Fruit fly (Drosophila melanogaster) whole organism, embryonic: Measurements from ENCODE around the gene Sec13.

ENCODE experiments used
- CG10274 ChIP-seq: fragments of 200-800 bp; sonication (Bioruptor generic); optimal IDR thresholded peaks from 3 replicates; lab custom pipeline; 2017; ENCODE audit warnings: missing biosample characterization, mild to moderate bottlenecking, missing genetic modification characterization
- CG10543 ChIP-seq: fragments of 200-800 bp; sonication (Bioruptor generic); optimal IDR thresholded peaks from 3 replicates; lab custom pipeline; 2017; ENCODE audit warnings: missing biosample characterization, mild to moderate bottlenecking, missing genetic modification characterization, moderate library complexity
- CG12219 ChIP-seq: fragments of 200-800 bp; sonication (Bioruptor generic); optimal IDR thresholded peaks from 3 replicates; lab custom pipeline; 2018; ENCODE audit warnings: missing biosample characterization, mild to moderate bottlenecking, missing genetic modification characterization
- CG12769 ChIP-seq: fragments of 200-800 bp; sonication (Bioruptor generic); optimal IDR thresholded peaks from 2 replicates; lab custom pipeline; 2019; ENCODE audit warnings: missing biosample characterization, mild to moderate bottlenecking, missing genetic modification characterization, moderate library complexity
- CG13424 ChIP-seq: fragments of 200-800 bp; sonication (Bioruptor generic); optimal IDR thresholded peaks from 2 replicates; lab custom pipeline; 2019; ENCODE audit warnings: missing biosample characterization, mild to moderate bottlenecking, missing genetic modification characterization, moderate library complexity
- CG18262 ChIP-seq: fragments of 200-800 bp; optimal IDR thresholded peaks from 3 replicates; lab custom pipeline; 2019; ENCODE audit warnings: missing biosample characterization, mild to moderate bottlenecking, missing genetic modification characterization, moderate library complexity
- CG18619 ChIP-seq: fragments of 200-800 bp; sonication (Bioruptor generic); optimal IDR thresholded peaks from 3 replicates; lab custom pipeline; 2017; ENCODE audit warnings: missing biosample characterization, mild to moderate bottlenecking, missing genetic modification characterization
- CG2199 ChIP-seq: fragments of 200-800 bp; sonication (Bioruptor generic); IDR thresholded peaks from 3 replicates; pipeline ENCODE4 v1.3.6; 2022; ENCODE audit warnings: missing biosample characterization, missing genetic modification characterization
- CG32532 ChIP-seq: fragments of 200-800 bp; sonication (Bioruptor generic); IDR thresholded peaks from 2 replicates; pipeline ENCODE4 v1.3.6; 2022; ENCODE audit warnings: missing biosample characterization, missing genetic modification characterization
- CG32767 ChIP-seq: fragments of 200-800 bp; sonication (Bioruptor generic); IDR thresholded peaks from 2 replicates; pipeline ENCODE4 v1.3.6; 2022; ENCODE audit warnings: missing biosample characterization, missing genetic modification characterization
- CG4360 ChIP-seq: fragments of 200-800 bp; sonication (Bioruptor generic); IDR thresholded peaks from 2 replicates; pipeline ENCODE4 v1.3.6; 2022; ENCODE audit warnings: missing biosample characterization, missing genetic modification characterization
- CG5180 ChIP-seq: fragments of 200-800 bp; sonication (Bioruptor generic); optimal IDR thresholded peaks from 3 replicates; lab custom pipeline; 2017; ENCODE audit warnings: missing biosample characterization, missing genetic modification characterization, mild to moderate bottlenecking, moderate library complexity, missing genetic modification reagents
- Dbx ChIP-seq: fragments of 200-800 bp; sonication (Bioruptor generic); IDR thresholded peaks from 3 replicates; pipeline ENCODE4 v1.3.6; 2022; ENCODE audit warnings: missing biosample characterization, missing genetic modification characterization
- Deaf1 ChIP-seq: fragments of 200-800 bp; optimal IDR thresholded peaks from 3 replicates; lab custom pipeline; 2019; ENCODE audit warnings: missing biosample characterization, mild to moderate bottlenecking, missing genetic modification characterization, moderate library complexity
- Dfd ChIP-seq, 2 experiments: fragments of >200 bp; optimal IDR thresholded peaks; 2 replicates each; lab custom pipeline; 2017; ENCODE audit warnings: missing biosample characterization in 2 of 2, missing genetic modification characterization in 2 of 2
- Dll ChIP-seq: fragments of 200-800 bp; sonication (Bioruptor generic); IDR thresholded peaks from 4 replicates; pipeline ENCODE4 v1.3.6; 2022; ENCODE audit warnings: missing biosample characterization, missing genetic modification characterization; ENCODE audit not compliant: partially characterized antibody
- Dref ChIP-seq: fragments of 200-800 bp; sonication (Bioruptor generic); IDR thresholded peaks from 2 replicates; pipeline ENCODE4 v1.3.6; 2022; ENCODE audit warnings: missing biosample characterization, missing genetic modification characterization
- Eip74EF ChIP-seq, 2 experiments: fragments of 200-800 bp in 1 of 2; fragments of >200 bp in 1 of 2; sonication (Bioruptor generic) in 1 of 2; optimal IDR thresholded peaks; 2 replicates each; lab custom pipeline; 2017 to 2019; ENCODE audit warnings: missing biosample characterization in 2 of 2, missing genetic modification characterization in 2 of 2, mild to moderate bottlenecking in 1 of 2, moderate library complexity in 1 of 2
- Ets65A ChIP-seq: fragments of 200-800 bp; sonication (Bioruptor generic); peaks from one replicate; lab custom pipeline; 2016; ENCODE audit warnings: missing biosample characterization, missing genetic modification characterization
- Fer1 ChIP-seq: fragments of 200-800 bp; sonication (Bioruptor generic); optimal IDR thresholded peaks from 2 replicates; lab custom pipeline; 2017; ENCODE audit warnings: missing biosample characterization, mild to moderate bottlenecking, missing genetic modification characterization
- HHEX ChIP-seq: fragments of 200-800 bp; sonication (Bioruptor generic); optimal IDR thresholded peaks from 3 replicates; lab custom pipeline; 2017; ENCODE audit warnings: missing biosample characterization, mild to moderate bottlenecking, missing genetic modification characterization, missing genetic modification reagents
- HLH3B ChIP-seq: fragments of 200-800 bp; sonication (Bioruptor generic); IDR thresholded peaks from 2 replicates; pipeline ENCODE4 v1.3.6; 2022; ENCODE audit warnings: missing biosample characterization, missing genetic modification characterization
- Med ChIP-seq: fragments of 200-800 bp; sonication (Bioruptor generic); peaks from one replicate; lab custom pipeline; 2016; ENCODE audit warnings: missing biosample characterization, missing genetic modification characterization, mild to moderate bottlenecking, inconsistent platforms, moderate library complexity
- NK7.1 ChIP-seq: fragments of 200-800 bp; sonication (Bioruptor generic); optimal IDR thresholded peaks from 3 replicates; lab custom pipeline; 2016; ENCODE audit warnings: missing biosample characterization, missing genetic modification characterization
- Sin3A ChIP-seq: fragments of >200 bp; optimal IDR thresholded peaks from 2 replicates; lab custom pipeline; 2018
- Trl ChIP-seq, 3 experiments: fragments of >200 bp in 2 of 3; fragments of 200-800 bp in 1 of 3; sonication (Bioruptor generic) in 1 of 3; optimal IDR thresholded peaks; 2 replicates in 1 of 3; 3 replicates in 2 of 3; lab custom pipeline; 2016 to 2017; ENCODE audit warnings: missing biosample characterization in 1 of 3, missing genetic modification characterization in 1 of 3
- ap ChIP-seq: fragments of 200-800 bp; sonication (Bioruptor generic); IDR thresholded peaks from 2 replicates; pipeline ENCODE4 v1.3.6; 2022; ENCODE audit warnings: missing biosample characterization, missing genetic modification characterization
- ato ChIP-seq: fragments of 200-800 bp; sonication (Bioruptor generic); IDR thresholded peaks from 2 replicates; pipeline ENCODE4 v1.3.6; 2022; ENCODE audit warnings: missing biosample characterization, missing genetic modification characterization; ENCODE audit not compliant: partially characterized antibody
- caup ChIP-seq: fragments of 200-800 bp; sonication (Bioruptor generic); optimal IDR thresholded peaks from 3 replicates; lab custom pipeline; 2017; ENCODE audit warnings: missing biosample characterization, mild to moderate bottlenecking, missing genetic modification characterization, moderate library complexity; ENCODE audit not compliant: severe bottlenecking
- ci ChIP-seq: fragments of 200-800 bp; sonication (Bioruptor generic); IDR thresholded peaks from 3 replicates; pipeline ENCODE4 v1.3.6; 2022; ENCODE audit warnings: missing biosample characterization, missing genetic modification characterization
- crol ChIP-seq: fragments of 200-800 bp; sonication (Bioruptor generic); IDR thresholded peaks from 2 replicates; pipeline ENCODE4 v1.3.6; 2022; ENCODE audit warnings: missing biosample characterization, missing genetic modification characterization
- fu2 ChIP-seq: fragments of 200-800 bp; sonication (Bioruptor generic); optimal IDR thresholded peaks from 2 replicates; lab custom pipeline; 2016; ENCODE audit warnings: missing biosample characterization, missing genetic modification characterization
- grn ChIP-seq: fragments of 200-800 bp; sonication (Bioruptor generic); optimal IDR thresholded peaks from 3 replicates; lab custom pipeline; 2017; ENCODE audit warnings: missing biosample characterization, missing genetic modification characterization
- h ChIP-seq: fragments of >200 bp; optimal IDR thresholded peaks from 2 replicates; lab custom pipeline; 2017
- her ChIP-seq: fragments of 200-800 bp; sonication (Bioruptor generic); optimal IDR thresholded peaks from 2 replicates; lab custom pipeline; 2016; ENCODE audit warnings: missing biosample characterization, missing genetic modification characterization
- jigr1 ChIP-seq: fragments of 200-800 bp; sonication (Bioruptor generic); IDR thresholded peaks from 3 replicates; pipeline ENCODE4 v1.3.6; 2022; ENCODE audit warnings: missing biosample characterization, missing genetic modification characterization
- kay ChIP-seq: fragments of 200-800 bp; sonication (Bioruptor generic); optimal IDR thresholded peaks from 2 replicates; lab custom pipeline; 2016; ENCODE audit warnings: missing biosample characterization, missing genetic modification characterization
- lola ChIP-seq, 3 experiments: fragments of >200 bp in 2 of 3; fragments of 200-800 bp in 1 of 3; sonication (Bioruptor generic) in 1 of 3; optimal IDR thresholded peaks; 2 replicates each; lab custom pipeline; 2017 to 2019; ENCODE audit warnings: missing biosample characterization in 3 of 3, missing genetic modification characterization in 3 of 3, mild to moderate bottlenecking in 1 of 3, moderate library complexity in 1 of 3
- oc ChIP-seq: fragments of 200-800 bp; sonication (Bioruptor generic); optimal IDR thresholded peaks from 2 replicates; lab custom pipeline; 2018; ENCODE audit warnings: missing biosample characterization, mild to moderate bottlenecking, missing genetic modification characterization, moderate library complexity
- onecut ChIP-seq: fragments of 200-800 bp; sonication (Bioruptor generic); IDR thresholded peaks from 2 replicates; pipeline ENCODE4 v1.3.6; 2022; ENCODE audit warnings: missing biosample characterization, missing genetic modification characterization
- org-1 ChIP-seq: fragments of 200-800 bp; sonication (Bioruptor generic); optimal IDR thresholded peaks from 2 replicates; lab custom pipeline; 2017; ENCODE audit warnings: missing biosample characterization, missing genetic modification characterization
- pita ChIP-seq: fragments of 200-800 bp; sonication (Bioruptor generic); optimal IDR thresholded peaks from 2 replicates; lab custom pipeline; 2017; ENCODE audit warnings: missing biosample characterization, mild to moderate bottlenecking, missing genetic modification characterization
- sens ChIP-seq: fragments of 200-800 bp; sonication (Bioruptor generic); peaks from one replicate; lab custom pipeline; 2016; ENCODE audit warnings: missing biosample characterization, missing genetic modification characterization
- slbo ChIP-seq: fragments of 200-800 bp; sonication (Bioruptor generic); IDR thresholded peaks from 2 replicates; pipeline ENCODE4 v1.3.6; 2022; ENCODE audit warnings: missing biosample characterization, missing genetic modification characterization
- ssp ChIP-seq: fragments of 200-800 bp; sonication (Bioruptor generic); IDR thresholded peaks from 2 replicates; pipeline ENCODE4 v1.3.6; 2022; ENCODE audit warnings: missing biosample characterization, missing genetic modification characterization

The Sec13 gene

DNA sequence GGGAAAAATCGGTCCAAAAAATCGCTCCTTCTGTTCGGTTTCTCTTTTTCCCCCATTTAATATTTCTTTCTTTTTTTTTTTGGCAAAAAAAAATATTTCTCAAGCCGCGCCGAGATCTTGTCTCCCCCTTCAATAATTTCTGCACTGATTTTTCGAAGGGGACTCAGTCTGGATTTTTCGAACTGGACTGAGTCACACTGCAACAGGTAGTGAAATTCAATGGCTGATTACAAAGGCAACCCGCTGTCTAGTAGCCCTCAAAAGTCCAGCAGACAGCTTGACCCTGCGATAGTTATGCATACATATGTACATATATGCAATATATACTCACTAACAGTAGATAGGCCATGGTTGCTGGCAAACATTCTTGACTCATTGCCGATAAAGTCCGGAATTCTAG, 35.8 kb upstream of the Sec13 start:
- TF ChIP-seq CG18262 (no peak), kay (no peak), sens (GFP tag; lab: Kevin White, UChicago) (peak; percentile 68)

DNA sequence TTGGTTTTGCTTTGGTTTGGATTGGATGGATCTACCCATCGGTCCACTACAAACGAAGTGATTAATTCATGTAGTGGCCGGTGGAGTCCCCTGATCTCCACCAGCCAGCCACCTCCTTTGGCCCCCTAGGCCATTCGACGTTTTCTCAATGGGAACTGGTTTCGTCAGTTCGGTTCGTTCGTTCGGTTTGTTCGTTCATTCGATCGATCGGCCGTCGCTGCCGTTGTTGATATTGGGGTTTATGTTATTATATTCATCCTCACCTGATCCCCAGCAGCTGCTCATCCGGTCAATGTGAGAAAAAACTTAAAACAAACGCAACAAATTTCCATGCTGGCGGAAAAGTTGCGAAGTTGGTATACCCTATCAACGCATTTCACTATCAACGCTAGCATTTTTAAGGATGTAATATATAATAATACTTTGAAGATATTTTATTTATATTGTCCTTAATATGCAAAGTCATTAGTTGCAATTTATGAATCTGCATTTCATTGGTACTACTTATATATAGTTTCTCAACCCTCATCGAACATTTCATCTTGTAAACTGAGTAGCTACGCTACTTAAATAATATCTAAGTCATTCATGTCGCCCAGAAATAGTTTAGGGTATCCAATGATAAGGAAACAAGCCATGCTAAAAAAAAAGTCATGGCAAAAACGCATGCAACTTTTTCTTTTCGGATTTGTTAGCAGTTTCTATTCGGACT, 32.3 kb upstream of the Sec13 start:
- TF ChIP-seq CG12219 (GFP tag; lab: Kevin White, UChicago) = no peak
- TF ChIP-seq caup (GFP tag; lab: Kevin White, UChicago) = no peak
- TF ChIP-seq jigr1 (GFP tag; lab: Robert Waterston, UW) = no peak
- no peak for TF ChIP-seq org-1 (GFP tag; lab: Kevin White, UChicago)
- no peak for TF ChIP-seq her (GFP tag; lab: Kevin White, UChicago)
- TF ChIP-seq Eip74EF (GFP tag; optimal IDR thresholded peaks at IDR 0.05; lab: Kevin White, UChicago) = no peak
- peak; percentile 32 for TF ChIP-seq CG12769 (tag; lab: Kevin White, UChicago)
- no peak for TF ChIP-seq h (lab: Kevin White, UChicago)
- no peak for TF ChIP-seq NK7.1 (GFP tag; lab: Kevin White, UChicago)
- no peak for TF ChIP-seq Dref (GFP tag; lab: Robert Waterston, UW)
- 0 out of 2 replicates have a peak, but pooled peaks have one; percentile 15 for TF ChIP-seq CG32767 (GFP tag; lab: Robert Waterston, UW)
- TF ChIP-seq CG10274 = no peak
- peak; percentile 37; the same call in 1 of the 2 replicates for TF ChIP-seq CG32532 (GFP tag; lab: Robert Waterston, UW)
- TF ChIP-seq Sin3A (lab: Kevin White, UChicago) = no peak
- TF ChIP-seq CG10543 = peak; percentile 43
- TF ChIP-seq slbo (GFP tag; lab: Robert Waterston, UW) = no peak
- TF ChIP-seq lola (GFP tag; optimal IDR thresholded peaks at IDR 0.05; lab: Kevin White, UChicago) = no peak
- peak; percentile 83 for TF ChIP-seq Deaf1 (tag; lab: Kevin White, UChicago)
- 0 out of 2 replicates have a peak, but pooled peaks have one; percentile 30 for TF ChIP-seq onecut
- TF ChIP-seq Fer1 (GFP tag; lab: Kevin White, UChicago) = no peak
- TF ChIP-seq Dbx (GFP tag; lab: Robert Waterston, UW) = no peak
- TF ChIP-seq CG5180 (GFP tag; lab: Kevin White, UChicago) = peak; percentile 11

DNA sequence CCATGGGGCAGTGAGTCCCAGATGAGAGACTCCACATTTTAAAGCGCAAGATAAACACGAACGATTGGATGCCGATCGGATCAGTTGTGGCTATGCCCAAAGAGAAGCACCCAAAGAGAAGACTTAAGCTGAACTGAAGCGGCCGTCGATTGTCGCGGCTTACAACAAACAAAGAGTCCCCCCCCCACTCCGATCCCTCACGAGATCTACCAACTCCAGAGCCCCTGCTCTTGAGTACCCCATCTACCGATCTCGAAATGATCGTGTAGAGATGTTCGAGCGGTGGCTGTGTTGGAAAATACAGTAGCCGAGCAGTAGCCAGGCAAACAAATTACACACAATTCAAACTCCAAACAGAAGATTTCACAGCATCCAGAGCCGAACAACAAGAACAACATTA, 30.4 kb upstream of the Sec13 start:
- TF ChIP-seq CG13424 (tag; lab: Kevin White, UChicago) (no peak), Med (GFP tag; lab: Kevin White, UChicago) (peak; percentile 23), ap (GFP tag; lab: Robert Waterston, UW) (no peak), fu2 (GFP tag; lab: Kevin White, UChicago) (no peak), crol (peak; percentile 72), ssp (no peak), HLH3B (GFP tag; lab: Robert Waterston, UW) (no peak), grn (peak; percentile 8), CG4360 (peak; percentile 42; the same call in 1 of the 2 replicates), CG2199 (GFP tag; lab: Robert Waterston, UW) (0 out of 3 replicates have a peak, but pooled peaks have one; percentile 49), Dfd (GFP tag; optimal IDR thresholded peaks at IDR 0.05; lab: Kevin White, UChicago) (no peak), oc (tag; lab: Kevin White, UChicago) (peak; percentile 45), pita (no peak), CG18619 (no peak), sens (GFP tag; lab: Kevin White, UChicago) (peak; percentile 6), Ets65A (no peak), HHEX (GFP tag; lab: Kevin White, UChicago) (no peak), ci (GFP tag; lab: Robert Waterston, UW) (0 out of 3 replicates have a peak, but pooled peaks have one; percentile 39), ato (GFP tag; lab: Robert Waterston, UW) (no peak), jigr1 (GFP tag; lab: Robert Waterston, UW) (no peak), Trl (optimal IDR thresholded peaks at IDR 0.05; lab: Kevin White, UChicago) (peak in 1 of 2 experiments; percentile 1), Trl (GFP tag; optimal IDR thresholded peaks at IDR 0.05; lab: Kevin White, UChicago) (no peak), Dll (GFP tag; lab: Robert Waterston, UW) (no peak)
